Worm (Caenorhabditis elegans): Measurements from ENCODE around the gene M05D6.8.

M05D6.8 gene

ce11 chrII:8471139-8471538, at the start of gene M05D6.8:
TSS of gene M05D6.8 (minus strand) at chrII:8471239.
- TF ChIP-seq cog-1 (tag; optimal IDR thresholded peaks at IDR 0.05) (no peak), klf-2 (GFP tag; conservative IDR thresholded peaks at IDR 0.05) (no peak), ztf-29 (GFP tag; IDR thresholded peaks at IDR 0.05) (no peak), tab-1 (GFP tag; IDR thresholded peaks at IDR 0.05) (no peak), flt-1 (GFP tag; IDR thresholded peaks at IDR 0.05) (no peak), ztf-23 (GFP tag; IDR thresholded peaks at IDR 0.05) (no peak), med-1 (GFP tag; optimal IDR thresholded peaks at IDR 0.05; ENCODE audit: insufficient read depth) (no peak), ref-1 (GFP tag; conservative IDR thresholded peaks at IDR 0.05) (no peak), T22C8.4 (GFP tag; IDR thresholded peaks at IDR 0.05) (no peak)

ce11 chrII:8520625-8521024, 49.6 kb upstream of the M05D6.8 start, which contains the start of gene cht-2:
TSS of gene cht-2 (plus strand) at chrII:8520925.
- no peak for TF ChIP-seq T22C8.4 (GFP tag; IDR thresholded peaks at IDR 0.05)
- TF ChIP-seq tab-1 (GFP tag; IDR thresholded peaks at IDR 0.05): no peak
- no peak for TF ChIP-seq cog-1 (tag; optimal IDR thresholded peaks at IDR 0.05)

- TF ChIP-seq T22C8.4 (GFP tag; IDR thresholded peaks at IDR 0.05): no peak
- no peak for TF ChIP-seq med-1 (GFP tag; optimal IDR thresholded peaks at IDR 0.05; ENCODE audit: insufficient read depth)
- no peak for TF ChIP-seq cog-1 (tag; optimal IDR thresholded peaks at IDR 0.05)
- no peak for TF ChIP-seq tab-1 (GFP tag; IDR thresholded peaks at IDR 0.05)
- no peak for TF ChIP-seq ref-1 (GFP tag; conservative IDR thresholded peaks at IDR 0.05)
- no peak for TF ChIP-seq klf-2 (GFP tag; conservative IDR thresholded peaks at IDR 0.05)
- TF ChIP-seq ztf-23 (GFP tag; IDR thresholded peaks at IDR 0.05): no peak
- no peak for TF ChIP-seq flt-1 (GFP tag; IDR thresholded peaks at IDR 0.05)
- TF ChIP-seq ztf-29 (GFP tag; IDR thresholded peaks at IDR 0.05): no peak
These were observed 47.2 kb upstream of the M05D6.8 start, which contains the start of gene T13H5.8 for ce11 chrII:8518210-8518609. TSS of gene T13H5.8 (plus strand) at chrII:8518510.

DNA sequence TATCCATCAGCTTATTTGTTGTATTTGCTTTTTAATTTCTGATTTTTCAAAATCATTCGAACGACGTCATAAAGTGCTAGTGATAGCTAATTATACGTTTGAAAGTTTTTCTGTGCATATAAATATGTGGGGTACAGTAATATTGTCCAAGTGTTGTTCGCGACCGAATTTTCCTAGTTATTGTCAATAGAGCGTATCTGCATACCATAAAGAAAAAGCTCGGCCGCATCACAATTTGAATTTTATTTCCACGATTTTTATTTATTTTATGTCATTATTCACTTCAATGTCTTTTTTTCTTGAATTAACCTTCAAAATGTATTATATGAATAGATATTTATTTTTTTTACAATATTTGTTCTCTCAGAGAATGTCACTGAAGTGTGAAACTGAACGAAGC, 45.7 kb upstream of the M05D6.8 start, which contains the start of gene rnh-2:
Gene rnh-2, plus strand, starts transcription at position 368 of the 400 bp plus-strand sequence.
- TF ChIP-seq flt-1 (GFP tag; IDR thresholded peaks at IDR 0.05) (0 out of 2 replicates have a peak, but pooled peaks have one; percentile 54), ztf-23 (GFP tag; IDR thresholded peaks at IDR 0.05) (peak; percentile 68), tab-1 (GFP tag; IDR thresholded peaks at IDR 0.05) (no peak), cog-1 (tag; optimal IDR thresholded peaks at IDR 0.05) (peak; percentile 60), ztf-29 (GFP tag; IDR thresholded peaks at IDR 0.05) (no peak)

ce11 chrII:8515521-8515920, 44.5 kb upstream of the M05D6.8 start:
- no peak for TF ChIP-seq klf-2 (GFP tag; conservative IDR thresholded peaks at IDR 0.05)
- TF ChIP-seq med-1 (GFP tag; optimal IDR thresholded peaks at IDR 0.05; ENCODE audit: insufficient read depth): no peak
- no peak for TF ChIP-seq cog-1 (tag; optimal IDR thresholded peaks at IDR 0.05)
- TF ChIP-seq ztf-29 (GFP tag; IDR thresholded peaks at IDR 0.05): no peak
- TF ChIP-seq flt-1 (GFP tag; IDR thresholded peaks at IDR 0.05): no peak
- no peak for TF ChIP-seq ref-1 (GFP tag; conservative IDR thresholded peaks at IDR 0.05)
- no peak for TF ChIP-seq T22C8.4 (GFP tag; IDR thresholded peaks at IDR 0.05)
- TF ChIP-seq tab-1 (GFP tag; IDR thresholded peaks at IDR 0.05): no peak
- TF ChIP-seq ztf-23 (GFP tag; IDR thresholded peaks at IDR 0.05): no peak

- TF ChIP-seq ztf-23 (GFP tag; IDR thresholded peaks at IDR 0.05): no peak
- no peak for TF ChIP-seq tab-1 (GFP tag; IDR thresholded peaks at IDR 0.05)
- no peak for TF ChIP-seq med-1 (GFP tag; optimal IDR thresholded peaks at IDR 0.05; ENCODE audit: insufficient read depth)
- TF ChIP-seq klf-2 (GFP tag; conservative IDR thresholded peaks at IDR 0.05): no peak
- no peak for TF ChIP-seq ref-1 (GFP tag; conservative IDR thresholded peaks at IDR 0.05)
- no peak for TF ChIP-seq cog-1 (tag; optimal IDR thresholded peaks at IDR 0.05)
- no peak for TF ChIP-seq flt-1 (GFP tag; IDR thresholded peaks at IDR 0.05)
- no peak for TF ChIP-seq ztf-29 (GFP tag; IDR thresholded peaks at IDR 0.05)
These were observed 43.7 kb upstream of the M05D6.8 start, which contains the start of gene ctg-2 for ce11 chrII:8514729-8515128. TSS of gene ctg-2 (plus strand) at chrII:8515054.

DNA sequence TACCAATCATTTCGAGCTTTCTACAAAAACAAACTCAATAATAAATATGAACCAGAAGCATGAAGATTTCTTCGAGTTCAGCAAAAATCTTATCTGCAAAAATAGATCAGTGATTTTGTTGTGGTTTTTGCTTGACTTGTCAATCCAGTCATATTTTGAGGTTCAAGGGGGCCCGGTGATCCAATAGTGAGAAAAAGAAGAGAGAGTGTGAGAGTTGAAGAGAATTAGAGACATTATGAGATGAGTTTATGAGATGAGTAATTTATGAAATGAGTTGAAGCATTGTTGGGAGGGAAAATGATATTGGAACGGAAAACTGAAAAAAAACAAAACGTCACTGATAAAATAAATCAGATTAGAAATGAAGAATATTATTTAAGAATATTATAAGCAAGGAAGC, 37.9 kb upstream of the M05D6.8 start, which contains the start of gene T13H5.1:
Gene T13H5.1, minus strand, starts transcription at position 101 of the 400 bp plus-strand sequence.
- TF ChIP-seq klf-2 (GFP tag; conservative IDR thresholded peaks at IDR 0.05) (no peak), T22C8.4 (GFP tag; IDR thresholded peaks at IDR 0.05) (no peak), ztf-29 (GFP tag; IDR thresholded peaks at IDR 0.05) (no peak), tab-1 (GFP tag; IDR thresholded peaks at IDR 0.05) (no peak), med-1 (GFP tag; optimal IDR thresholded peaks at IDR 0.05; ENCODE audit: insufficient read depth) (no peak), flt-1 (GFP tag; IDR thresholded peaks at IDR 0.05) (no peak), ztf-23 (GFP tag; IDR thresholded peaks at IDR 0.05) (no peak), ref-1 (GFP tag; conservative IDR thresholded peaks at IDR 0.05) (no peak), cog-1 (tag; optimal IDR thresholded peaks at IDR 0.05) (no peak)

DNA sequence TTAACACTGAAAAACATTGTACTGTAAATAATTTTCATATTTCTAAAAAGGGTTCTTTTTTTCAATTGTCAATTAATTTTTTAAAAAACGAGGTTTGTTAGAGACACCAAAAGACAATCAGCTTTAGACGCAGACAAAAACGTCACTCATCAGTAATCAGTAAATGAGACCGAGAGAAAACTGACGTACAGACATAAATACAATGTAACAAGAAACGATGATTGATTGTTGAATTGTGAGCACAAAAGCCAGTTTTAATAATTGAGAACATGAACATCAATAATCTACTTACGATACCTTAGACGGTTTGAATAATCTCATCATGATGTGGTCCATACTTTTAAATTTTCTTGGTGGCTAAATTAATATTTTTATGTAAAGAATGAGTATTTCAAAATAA, 35.7 kb upstream of the M05D6.8 start:
- TF ChIP-seq ref-1 (GFP tag; conservative IDR thresholded peaks at IDR 0.05) (no peak), klf-2 (GFP tag; conservative IDR thresholded peaks at IDR 0.05) (no peak), ztf-29 (GFP tag; IDR thresholded peaks at IDR 0.05) (no peak), T22C8.4 (GFP tag; IDR thresholded peaks at IDR 0.05) (no peak), tab-1 (GFP tag; IDR thresholded peaks at IDR 0.05) (no peak), med-1 (GFP tag; optimal IDR thresholded peaks at IDR 0.05; ENCODE audit: insufficient read depth) (no peak), flt-1 (GFP tag; IDR thresholded peaks at IDR 0.05) (no peak), cog-1 (tag; optimal IDR thresholded peaks at IDR 0.05) (no peak), ztf-23 (GFP tag; IDR thresholded peaks at IDR 0.05) (no peak)

- TF ChIP-seq T22C8.4 (GFP tag; IDR thresholded peaks at IDR 0.05): no peak
- TF ChIP-seq klf-2 (GFP tag; conservative IDR thresholded peaks at IDR 0.05): no peak
- TF ChIP-seq ref-1 (GFP tag; conservative IDR thresholded peaks at IDR 0.05): no peak
- no peak for TF ChIP-seq ztf-29 (GFP tag; IDR thresholded peaks at IDR 0.05)
- TF ChIP-seq tab-1 (GFP tag; IDR thresholded peaks at IDR 0.05): no peak
- no peak for TF ChIP-seq cog-1 (tag; optimal IDR thresholded peaks at IDR 0.05)
- TF ChIP-seq ztf-23 (GFP tag; IDR thresholded peaks at IDR 0.05): no peak
- no peak for TF ChIP-seq med-1 (GFP tag; optimal IDR thresholded peaks at IDR 0.05; ENCODE audit: insufficient read depth)
- TF ChIP-seq flt-1 (GFP tag; IDR thresholded peaks at IDR 0.05): no peak
These were observed 33.2 kb upstream of the M05D6.8 start for ce11 chrII:8504074-8504724.
